Fruit fly (Drosophila melanogaster) whole organism, prepupa: ENCODE measurements around the gene CG43057.

ENCODE experiments used
- CG10631 ChIP-seq: fragments of 200-800 bp; sonication (Bioruptor generic); optimal IDR thresholded peaks from 2 replicates; lab custom pipeline; 2016; ENCODE audit warnings: missing biosample characterization, missing genetic modification characterization
- CG10669 ChIP-seq: fragments of 200-800 bp; sonication (Bioruptor generic); optimal IDR thresholded peaks from 3 replicates; lab custom pipeline; 2018; ENCODE audit warnings: missing biosample characterization, mild to moderate bottlenecking, missing genetic modification characterization, moderate library complexity
- CG11294 ChIP-seq: fragments of 200-800 bp; sonication (Bioruptor generic); IDR thresholded peaks from 2 replicates; pipeline ENCODE4 v1.3.6; 2022; ENCODE audit warnings: missing biosample characterization, missing genetic modification characterization
- CG11762 ChIP-seq: fragments of 200-800 bp; sonication (Bioruptor generic); optimal IDR thresholded peaks from 3 replicates; lab custom pipeline; 2016; ENCODE audit warnings: missing biosample characterization, missing genetic modification characterization; ENCODE audit not compliant: insufficient read depth
- CG11902 ChIP-seq: fragments of 200-800 bp; sonication (Bioruptor generic); optimal IDR thresholded peaks from 3 replicates; lab custom pipeline; 2016; ENCODE audit warnings: missing biosample characterization, missing genetic modification characterization
- CG15336 ChIP-seq: fragments of 200-800 bp; sonication (Bioruptor generic); IDR thresholded peaks from 2 replicates; pipeline ENCODE4 v1.3.6; 2022; ENCODE audit warnings: missing biosample characterization, missing genetic modification characterization
- CG1621 ChIP-seq: fragments of 200-800 bp; sonication (Bioruptor generic); optimal IDR thresholded peaks from 3 replicates; lab custom pipeline; 2018; ENCODE audit warnings: missing biosample characterization, mild to moderate bottlenecking, missing genetic modification characterization
- CG32006 ChIP-seq: fragments of 200-800 bp; sonication (Bioruptor generic); optimal IDR thresholded peaks from 3 replicates; lab custom pipeline; 2017; ENCODE audit warnings: missing biosample characterization, mild to moderate bottlenecking, missing genetic modification characterization
- CG34406 ChIP-seq: fragments of 200-800 bp; sonication (Bioruptor generic); optimal IDR thresholded peaks from 3 replicates; lab custom pipeline; 2016; ENCODE audit warnings: missing biosample characterization, missing genetic modification characterization
- CG6163 ChIP-seq: fragments of 200-800 bp; sonication (Bioruptor generic); IDR thresholded peaks from 3 replicates; pipeline ENCODE4 v1.3.6; 2022; ENCODE audit warnings: missing biosample characterization, missing genetic modification characterization
- CG6276 ChIP-seq: fragments of 200-800 bp; sonication (Bioruptor generic); optimal IDR thresholded peaks from 2 replicates; lab custom pipeline; 2017; ENCODE audit warnings: missing biosample characterization, mild to moderate bottlenecking, missing genetic modification characterization
- CG6792 ChIP-seq: fragments of 200-800 bp; sonication (Bioruptor generic); optimal IDR thresholded peaks from 3 replicates; lab custom pipeline; 2016; ENCODE audit warnings: missing biosample characterization, missing genetic modification characterization
- CG6808 ChIP-seq: fragments of 200-800 bp; sonication (Bioruptor generic); optimal IDR thresholded peaks from 3 replicates; lab custom pipeline; 2017; ENCODE audit warnings: missing biosample characterization, missing genetic modification characterization, mild to moderate bottlenecking, moderate library complexity, missing genetic modification reagents
- CG6854 ChIP-seq: fragments of 200-800 bp; sonication (Bioruptor generic); optimal IDR thresholded peaks from 2 replicates; lab custom pipeline; 2017; ENCODE audit warnings: missing biosample characterization, mild to moderate bottlenecking, missing genetic modification characterization
- CG8632 ChIP-seq: fragments of 200-800 bp; sonication (Bioruptor generic); optimal IDR thresholded peaks from 3 replicates; lab custom pipeline; 2016; ENCODE audit warnings: missing biosample characterization, missing genetic modification characterization
- CG9139 ChIP-seq: fragments of 200-800 bp; sonication (Bioruptor generic); optimal IDR thresholded peaks from 3 replicates; lab custom pipeline; 2017; ENCODE audit warnings: missing biosample characterization, mild to moderate bottlenecking, missing genetic modification characterization
- Eip75B ChIP-seq: fragments of 200-800 bp; sonication (Bioruptor generic); optimal IDR thresholded peaks from 3 replicates; lab custom pipeline; 2016; ENCODE audit warnings: missing biosample characterization, missing genetic modification characterization
- Eip93F ChIP-seq: fragments of 200-800 bp; sonication (Bioruptor generic); optimal IDR thresholded peaks from 2 replicates; lab custom pipeline; 2016; ENCODE audit warnings: missing biosample characterization, mild to moderate bottlenecking, missing genetic modification characterization
- Ets21C ChIP-seq: fragments of 200-800 bp; sonication (Bioruptor generic); optimal IDR thresholded peaks from 3 replicates; lab custom pipeline; 2016; ENCODE audit warnings: missing biosample characterization, missing genetic modification characterization
- Ets96B ChIP-seq: fragments of 200-800 bp; optimal IDR thresholded peaks from 2 replicates; lab custom pipeline; 2019; ENCODE audit warnings: missing biosample characterization, mild to moderate bottlenecking, missing genetic modification characterization, moderate library complexity
- Gug ChIP-seq: fragments of 200-800 bp; sonication (Bioruptor generic); IDR thresholded peaks from 2 replicates; pipeline ENCODE4 v1.3.6; 2022; ENCODE audit warnings: missing biosample characterization, missing genetic modification characterization
- Hr38 ChIP-seq: sonication (Bioruptor generic); optimal IDR thresholded peaks from 2 replicates; lab custom pipeline; 2016; ENCODE audit warnings: missing biosample characterization, missing genetic modification characterization
- Hr4 ChIP-seq: fragments of 200-800 bp; sonication (Bioruptor generic); optimal IDR thresholded peaks from 3 replicates; lab custom pipeline; 2016; ENCODE audit warnings: missing biosample characterization, missing genetic modification characterization
- OdsH ChIP-seq: fragments of 200-800 bp; sonication (Bioruptor generic); optimal IDR thresholded peaks from 3 replicates; lab custom pipeline; 2016; ENCODE audit warnings: missing biosample characterization, missing genetic modification characterization
- Smox ChIP-seq: fragments of 200-800 bp; sonication (Bioruptor generic); optimal IDR thresholded peaks from 3 replicates; lab custom pipeline; 2016; ENCODE audit warnings: missing biosample characterization, missing genetic modification characterization
- achi ChIP-seq: fragments of 200-800 bp; sonication (Bioruptor generic); optimal IDR thresholded peaks from 3 replicates; lab custom pipeline; 2016; ENCODE audit warnings: missing biosample characterization, missing genetic modification characterization
- cyc ChIP-seq: fragments of 200-800 bp; sonication (Bioruptor generic); optimal IDR thresholded peaks from 3 replicates; lab custom pipeline; 2016; ENCODE audit warnings: missing biosample characterization, missing genetic modification characterization
- dac ChIP-seq: fragments of 200-800 bp; sonication (Bioruptor generic); optimal IDR thresholded peaks from 2 replicates; lab custom pipeline; 2017; ENCODE audit warnings: missing biosample characterization, mild to moderate bottlenecking, missing genetic modification characterization
- dsx ChIP-seq: fragments of 200-800 bp; optimal IDR thresholded peaks from 3 replicates; lab custom pipeline; 2019; ENCODE audit warnings: missing biosample characterization, mild to moderate bottlenecking, missing genetic modification characterization, moderate library complexity; ENCODE audit not compliant: poor library complexity, severe bottlenecking
- eg ChIP-seq: fragments of 200-800 bp; sonication (Bioruptor generic); IDR thresholded peaks from 3 replicates; pipeline ENCODE4 v1.3.6; 2022; ENCODE audit warnings: missing biosample characterization, missing genetic modification characterization
- esn ChIP-seq: fragments of 200-800 bp; sonication (Bioruptor generic); optimal IDR thresholded peaks from 2 replicates; lab custom pipeline; 2016; ENCODE audit warnings: missing biosample characterization, mild to moderate bottlenecking, missing genetic modification characterization, moderate library complexity
- fd59A ChIP-seq: fragments of 200-800 bp; sonication (Bioruptor generic); optimal IDR thresholded peaks from 2 replicates; lab custom pipeline; 2017; ENCODE audit warnings: missing biosample characterization, mild to moderate bottlenecking, missing genetic modification characterization, missing genetic modification reagents
- fd85E ChIP-seq: fragments of 200-800 bp; sonication (Bioruptor generic); optimal IDR thresholded peaks from 3 replicates; lab custom pipeline; 2016; ENCODE audit warnings: missing biosample characterization, missing genetic modification characterization
- fkh ChIP-seq: fragments of 200-800 bp; sonication (Bioruptor generic); optimal IDR thresholded peaks from 3 replicates; lab custom pipeline; 2017; ENCODE audit warnings: missing biosample characterization, mild to moderate bottlenecking, missing genetic modification characterization, moderate library complexity
- lz ChIP-seq: fragments of 200-800 bp; sonication (Bioruptor generic); optimal IDR thresholded peaks from 3 replicates; lab custom pipeline; 2016; ENCODE audit warnings: missing biosample characterization, missing genetic modification characterization
- net ChIP-seq: fragments of 200-800 bp; sonication (Bioruptor generic); optimal IDR thresholded peaks from 3 replicates; lab custom pipeline; 2016; ENCODE audit warnings: missing biosample characterization, missing genetic modification characterization
- pdm3 ChIP-seq: fragments of 200-800 bp; sonication (Bioruptor generic); optimal IDR thresholded peaks from 3 replicates; lab custom pipeline; 2016; ENCODE audit warnings: missing biosample characterization, missing genetic modification characterization
- salr ChIP-seq, 2 experiments: fragments of 200-800 bp; sonication (Bioruptor generic); optimal IDR thresholded peaks; 3 replicates each; lab custom pipeline; 2016 to 2018; ENCODE audit warnings: missing biosample characterization in 2 of 2, missing genetic modification characterization in 2 of 2, mild to moderate bottlenecking in 1 of 2
- ss ChIP-seq, 2 experiments: fragments of 200-800 bp; sonication (Bioruptor generic); optimal IDR thresholded peaks; 2 replicates in 1 of 2; 3 replicates in 1 of 2; lab custom pipeline; 2017 to 2018; ENCODE audit warnings: mild to moderate bottlenecking in 2 of 2, missing biosample characterization in 2 of 2, missing genetic modification characterization in 2 of 2, moderate library complexity in 1 of 2
- svp ChIP-seq: fragments of 200-800 bp; sonication (Bioruptor generic); peaks from one replicate; lab custom pipeline; 2016; ENCODE audit warnings: missing biosample characterization, missing genetic modification characterization
- topi ChIP-seq: fragments of 200-800 bp; sonication (Bioruptor generic); optimal IDR thresholded peaks from 3 replicates; lab custom pipeline; 2016; ENCODE audit warnings: missing biosample characterization, missing genetic modification characterization

Gene CG43057

dm6 chr2L:8270916-8271315 lies 27.1 kb upstream of the CG43057 start (continued):
- TF ChIP-seq fd59A (GFP tag; lab: Kevin White, UChicago) (peak; percentile 57), topi (GFP tag; lab: Kevin White, UChicago) (peak; percentile 41), CG1621 (tag; lab: Kevin White, UChicago) (peak; percentile 63), Smox (GFP tag; lab: Kevin White, UChicago) (no peak), net (GFP tag; lab: Kevin White, UChicago) (peak; percentile 63), CG6792 (GFP tag; lab: Kevin White, UChicago) (peak; percentile 50), CG15336 (GFP tag; lab: Robert Waterston, UW) (peak; percentile 92), Eip75B (GFP tag; lab: Kevin White, UChicago) (peak; percentile 55)

- TF ChIP-seq fd85E: no peak
- TF ChIP-seq Ets96B (tag; lab: Kevin White, UChicago): no peak
- no peak for TF ChIP-seq CG6163 (GFP tag; lab: Robert Waterston, UW)
- TF ChIP-seq topi (GFP tag; lab: Kevin White, UChicago): no peak
- TF ChIP-seq Eip75B (GFP tag; lab: Kevin White, UChicago): no peak
- TF ChIP-seq CG32006 (GFP tag; lab: Kevin White, UChicago): no peak
- no peak for TF ChIP-seq CG11762 (GFP tag; lab: Kevin White, UChicago)
- no peak for TF ChIP-seq pdm3 (GFP tag; lab: Kevin White, UChicago)
- TF ChIP-seq CG15336 (GFP tag; lab: Robert Waterston, UW): no peak
- no peak for TF ChIP-seq CG11294 (GFP tag; lab: Robert Waterston, UW)
- no peak for TF ChIP-seq net (GFP tag; lab: Kevin White, UChicago)
Measured at dm6 chr2L:8268679-8269078, 24.9 kb upstream of the CG43057 start.

dm6 chr2L:8266670-8267435 lies 23.1 kb upstream of the CG43057 start:
- TF ChIP-seq CG6163 (GFP tag; lab: Robert Waterston, UW) (peak; percentile 39; the same call in 2 of the 3 replicates), CG34406 (GFP tag; lab: Kevin White, UChicago) (no peak), dsx (GFP tag; lab: Kevin White, UChicago) (peak; percentile 14)

dm6 chr2L:8266145-8266544 lies 22.3 kb upstream of the CG43057 start:
- no peak for TF ChIP-seq Eip93F (GFP tag; lab: Kevin White, UChicago)
- TF ChIP-seq CG6276 (GFP tag; lab: Kevin White, UChicago): peak; percentile 84
- TF ChIP-seq CG34406 (GFP tag; lab: Kevin White, UChicago): peak; percentile 80
- peak; percentile 84 for TF ChIP-seq eg (GFP tag; lab: Robert Waterston, UW)
- peak; percentile 40 for TF ChIP-seq CG11902 (GFP tag; lab: Kevin White, UChicago)
- peak; percentile 82 for TF ChIP-seq dsx (GFP tag; lab: Kevin White, UChicago)
- peak; percentile 66 for TF ChIP-seq CG6792 (GFP tag; lab: Kevin White, UChicago)
- peak; percentile 49 for TF ChIP-seq topi (GFP tag; lab: Kevin White, UChicago)
- peak; percentile 5 for TF ChIP-seq cyc
- TF ChIP-seq svp (GFP tag; lab: Kevin White, UChicago): peak; percentile 70
- TF ChIP-seq dac: peak; percentile 0
- peak; percentile 80 for TF ChIP-seq achi
- TF ChIP-seq Gug: peak; percentile 50; the same call in 1 of the 2 replicates
- TF ChIP-seq CG10669 (GFP tag; lab: Kevin White, UChicago): peak; percentile 77
- peak in 1 of 2 experiments; percentile 67 for TF ChIP-seq salr (GFP tag; optimal IDR thresholded peaks at IDR 0.05; lab: Kevin White, UChicago)
- no peak for TF ChIP-seq Ets21C
- peak; percentile 36 for TF ChIP-seq Smox (GFP tag; lab: Kevin White, UChicago)
- peak; percentile 37 for TF ChIP-seq lz (GFP tag; lab: Kevin White, UChicago)
- TF ChIP-seq CG32006 (GFP tag; lab: Kevin White, UChicago): peak; percentile 83
- TF ChIP-seq Hr38 (GFP tag; lab: Kevin White, UChicago): no peak
- TF ChIP-seq CG6854 (GFP tag; lab: Kevin White, UChicago): no peak
- peak; percentile 67 for TF ChIP-seq CG8632 (GFP tag; lab: Kevin White, UChicago)
- peak; percentile 60 for TF ChIP-seq esn (GFP tag; lab: Kevin White, UChicago)
- no peak for TF ChIP-seq fkh (GFP tag; lab: Kevin White, UChicago)
- peak; percentile 83 for TF ChIP-seq CG6808 (GFP tag; lab: Kevin White, UChicago)
- TF ChIP-seq Eip75B (GFP tag; lab: Kevin White, UChicago): no peak
- peak; percentile 78 to 87 for TF ChIP-seq ss (GFP tag; optimal IDR thresholded peaks at IDR 0.05; lab: Kevin White, UChicago)
- TF ChIP-seq Hr4 (GFP tag; lab: Kevin White, UChicago): peak; percentile 54
- TF ChIP-seq Ets96B (tag; lab: Kevin White, UChicago): peak; percentile 57
- TF ChIP-seq CG6163 (GFP tag; lab: Robert Waterston, UW): peak; percentile 72; the same call in 2 of the 3 replicates
- peak; percentile 83 for TF ChIP-seq OdsH (GFP tag; lab: Kevin White, UChicago)
- TF ChIP-seq CG11294 (GFP tag; lab: Robert Waterston, UW): peak; percentile 62
- peak; percentile 81 for TF ChIP-seq CG10631 (GFP tag; lab: Kevin White, UChicago)
- TF ChIP-seq CG9139 (GFP tag; lab: Kevin White, UChicago): peak; percentile 81
